Fruit fly (Drosophila melanogaster) whole organism, pupa: ENCODE results near the gene POLDIP2.

Experiments
- CG10348 ChIP-seq: fragments of 200-800 bp; sonication (Bioruptor generic); IDR thresholded peaks from 2 replicates; pipeline ENCODE4 v1.3.6; 2022; ENCODE audit warnings: missing biosample characterization, missing genetic modification characterization
- CG12605 ChIP-seq: fragments of 200-800 bp; sonication (Bioruptor generic); IDR thresholded peaks from 2 replicates; pipeline ENCODE4 v1.3.6; 2022; ENCODE audit warnings: missing biosample characterization, missing genetic modification characterization
- CG13204 ChIP-seq: fragments of 200-800 bp; sonication (Bioruptor generic); optimal IDR thresholded peaks from 2 replicates; lab custom pipeline; 2018; ENCODE audit warnings: missing biosample characterization, mild to moderate bottlenecking, missing genetic modification characterization, moderate library complexity
- CG14655 ChIP-seq: fragments of 200-800 bp; sonication (Bioruptor generic); optimal IDR thresholded peaks from 3 replicates; lab custom pipeline; 2017; ENCODE audit warnings: mild to moderate bottlenecking, missing biosample characterization, missing genetic modification reagents, missing genetic modification characterization
- CG15710 ChIP-seq: fragments of 200-800 bp; sonication (Bioruptor generic); optimal IDR thresholded peaks from 2 replicates; lab custom pipeline; 2018; ENCODE audit warnings: missing biosample characterization, mild to moderate bottlenecking, missing genetic modification characterization, moderate library complexity
- CG17806 ChIP-seq: fragments of 200-800 bp; sonication (Bioruptor generic); optimal IDR thresholded peaks from 2 replicates; lab custom pipeline; 2018; ENCODE audit warnings: missing biosample characterization, mild to moderate bottlenecking, missing genetic modification characterization, moderate library complexity
- CG32121 ChIP-seq: fragments of 200-800 bp; sonication (Bioruptor generic); IDR thresholded peaks from 2 replicates; pipeline ENCODE4 v1.3.6; 2022; ENCODE audit warnings: missing biosample characterization, missing genetic modification characterization
- CG34367 ChIP-seq: fragments of 200-800 bp; sonication (Bioruptor generic); optimal IDR thresholded peaks from 2 replicates; lab custom pipeline; 2018; ENCODE audit warnings: missing biosample characterization, mild to moderate bottlenecking, missing genetic modification characterization
- CG4496 ChIP-seq: fragments of 200-800 bp; sonication (Bioruptor generic); IDR thresholded peaks from 3 replicates; pipeline ENCODE4 v1.3.6; 2022; ENCODE audit warnings: missing biosample characterization, missing genetic modification characterization
- CG8159 ChIP-seq: fragments of 200-800 bp; sonication (Bioruptor generic); optimal IDR thresholded peaks from 3 replicates; lab custom pipeline; 2018; ENCODE audit warnings: missing biosample characterization, mild to moderate bottlenecking, missing genetic modification characterization, moderate library complexity
- CG8301 ChIP-seq: fragments of 200-800 bp; sonication (Bioruptor generic); optimal IDR thresholded peaks from 2 replicates; lab custom pipeline; 2018; ENCODE audit warnings: missing biosample characterization, mild to moderate bottlenecking, missing genetic modification characterization
- CG9948 ChIP-seq: fragments of 200-800 bp; sonication (Bioruptor generic); optimal IDR thresholded peaks from 2 replicates; lab custom pipeline; 2018; ENCODE audit warnings: missing biosample characterization, mild to moderate bottlenecking, missing genetic modification characterization, moderate library complexity
- D1 ChIP-seq: fragments of 200-800 bp; sonication (Bioruptor generic); optimal IDR thresholded peaks from 2 replicates; lab custom pipeline; 2018; ENCODE audit warnings: missing biosample characterization, mild to moderate bottlenecking, missing genetic modification characterization, moderate library complexity
- EcR ChIP-seq: fragments of 200-800 bp; sonication (Bioruptor generic); optimal IDR thresholded peaks from 3 replicates; lab custom pipeline; 2019; ENCODE audit warnings: missing biosample characterization, missing genetic modification characterization, mild to moderate bottlenecking, moderate library complexity, missing genetic modification reagents
- Ets98B ChIP-seq: fragments of 200-800 bp; sonication (Bioruptor generic); IDR thresholded peaks from 2 replicates; pipeline ENCODE4 v1.3.6; 2022; ENCODE audit warnings: missing biosample characterization, missing genetic modification characterization
- Pif1A ChIP-seq: fragments of 200-800 bp; sonication (Bioruptor generic); optimal IDR thresholded peaks from 3 replicates; lab custom pipeline; 2016; ENCODE audit warnings: missing biosample characterization, missing genetic modification characterization
- Pif1B ChIP-seq: fragments of 200-800 bp; sonication (Bioruptor generic); optimal IDR thresholded peaks from 3 replicates; lab custom pipeline; 2016; ENCODE audit warnings: missing biosample characterization, missing genetic modification characterization
- Snoo ChIP-seq: fragments of 200-800 bp; sonication (Bioruptor generic); optimal IDR thresholded peaks from 3 replicates; lab custom pipeline; 2017; ENCODE audit warnings: missing biosample characterization, mild to moderate bottlenecking, missing genetic modification characterization, inconsistent platforms
- fd96Ca ChIP-seq: fragments of 200-800 bp; sonication (Bioruptor generic); IDR thresholded peaks from 3 replicates; pipeline ENCODE4 v1.3.6; 2022; ENCODE audit warnings: missing biosample characterization, missing genetic modification characterization
- gl ChIP-seq: fragments of 200-800 bp; sonication (Bioruptor generic); optimal IDR thresholded peaks from 2 replicates; lab custom pipeline; 2018; ENCODE audit warnings: missing biosample characterization, mild to moderate bottlenecking, missing genetic modification characterization
- rn ChIP-seq: fragments of 200-800 bp; sonication (Bioruptor generic); IDR thresholded peaks from 2 replicates; pipeline ENCODE4 v1.3.6; 2022; ENCODE audit warnings: missing biosample characterization, missing genetic modification characterization

POLDIP2 gene

DNA sequence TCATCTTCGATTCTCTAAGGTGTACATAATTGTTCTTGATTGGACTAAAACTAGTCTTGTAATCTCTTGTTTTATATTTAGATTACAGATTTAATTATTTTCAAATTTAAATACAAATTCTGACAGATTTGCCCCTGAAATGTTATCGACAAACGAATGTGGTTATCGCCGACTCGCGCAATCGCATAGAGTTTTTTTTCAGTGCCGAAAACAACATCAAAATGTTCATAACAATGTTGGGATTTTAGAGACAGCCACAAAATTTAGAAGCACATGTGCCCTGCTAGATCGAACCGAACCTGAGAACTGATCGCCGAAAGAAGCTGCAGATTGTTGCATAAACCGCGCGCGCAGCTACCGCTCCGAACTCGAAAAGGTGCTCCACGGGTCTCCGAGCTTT lies at the start of gene POLDIP2:
TSS of gene POLDIP2 (plus strand) at position 160 of the 400 bp plus-strand sequence.
- no peak for TF ChIP-seq CG8301 (tag; lab: Kevin White, UChicago)
- TF ChIP-seq CG10348 (GFP tag; lab: Robert Waterston, UW), result no peak

- no peak for TF ChIP-seq CG10348 (GFP tag; lab: Robert Waterston, UW)
- TF ChIP-seq CG9948 (tag; lab: Kevin White, UChicago), result no peak
- no peak for TF ChIP-seq EcR (GFP tag; lab: Kevin White, UChicago)
- no peak for TF ChIP-seq Ets98B
- no peak for TF ChIP-seq CG15710
- TF ChIP-seq D1 (tag; lab: Kevin White, UChicago), result no peak
- TF ChIP-seq CG32121 (GFP tag; lab: Robert Waterston, UW), result no peak
- TF ChIP-seq CG8301 (tag; lab: Kevin White, UChicago), result no peak
- TF ChIP-seq CG4496 (GFP tag; lab: Robert Waterston, UW), result no peak
- TF ChIP-seq rn (GFP tag; lab: Robert Waterston, UW), result no peak
- no peak for TF ChIP-seq CG34367 (tag; lab: Kevin White, UChicago)
- TF ChIP-seq, all 21 proteins: peak for 0
Observed at dm6 chr3R:5420454-5420853, 47.1 kb upstream of the POLDIP2 start.

- TF ChIP-seq CG4496 (GFP tag; lab: Robert Waterston, UW), result peak; percentile 59; the same call in 1 of the 3 replicates
- peak; percentile 50; the same call in 1 of the 2 replicates for TF ChIP-seq Ets98B
- peak; percentile 11 for TF ChIP-seq CG14655 (GFP tag; lab: Kevin White, UChicago)
- no peak for TF ChIP-seq CG17806 (tag; lab: Kevin White, UChicago)
- TF ChIP-seq CG10348 (GFP tag; lab: Robert Waterston, UW), result no peak
- TF ChIP-seq CG9948 (tag; lab: Kevin White, UChicago), result no peak
- no peak for TF ChIP-seq Snoo
- no peak; the same call in 2 of the 3 replicates for TF ChIP-seq fd96Ca (GFP tag; lab: Robert Waterston, UW)
- TF ChIP-seq CG8159 (tag; lab: Kevin White, UChicago), result peak; percentile 3
- TF ChIP-seq, all 21 proteins: peak for 4
Observed at dm6 chr3R:5422123-5422522, 45.5 kb upstream of the POLDIP2 start.

dm6 chr3R:5427157-5427556 lies 40.4 kb upstream of the POLDIP2 start, which contains the start of gene CG12147:
TSS of gene CG12147 (minus strand) at chr3R:5427257.
- TF ChIP-seq CG9948 (tag; lab: Kevin White, UChicago), result no peak
- no peak for TF ChIP-seq Pif1A
- no peak for TF ChIP-seq CG8301 (tag; lab: Kevin White, UChicago)
- TF ChIP-seq CG8159 (tag; lab: Kevin White, UChicago), result no peak
- TF ChIP-seq rn (GFP tag; lab: Robert Waterston, UW), result no peak
- no peak for TF ChIP-seq gl (tag; lab: Kevin White, UChicago)
- no peak for TF ChIP-seq CG15710
- TF ChIP-seq CG13204 (GFP tag; lab: Kevin White, UChicago), result no peak
- no peak for TF ChIP-seq CG17806 (tag; lab: Kevin White, UChicago)
- no peak for TF ChIP-seq CG12605 (GFP tag; lab: Robert Waterston, UW)
- no peak for TF ChIP-seq CG34367 (tag; lab: Kevin White, UChicago)
- TF ChIP-seq CG14655 (GFP tag; lab: Kevin White, UChicago), result no peak
- TF ChIP-seq CG32121 (GFP tag; lab: Robert Waterston, UW), result no peak
- no peak for TF ChIP-seq Pif1B

dm6 chr3R:5429786-5430185 lies 37.8 kb upstream of the POLDIP2 start:
- TF ChIP-seq Snoo (no peak), CG13204 (GFP tag; lab: Kevin White, UChicago) (no peak), CG8159 (tag; lab: Kevin White, UChicago) (no peak), Pif1B (no peak), Pif1A (no peak), gl (tag; lab: Kevin White, UChicago) (no peak), CG8301 (tag; lab: Kevin White, UChicago) (no peak), CG32121 (GFP tag; lab: Robert Waterston, UW) (no peak), CG10348 (GFP tag; lab: Robert Waterston, UW) (no peak), Ets98B (no peak), CG9948 (tag; lab: Kevin White, UChicago) (no peak)
- TF ChIP-seq, all 21 proteins: peak for 0

dm6 chr3R:5438750-5439149 lies 28.8 kb upstream of the POLDIP2 start:
- TF ChIP-seq gl (tag; lab: Kevin White, UChicago) (no peak), Ets98B (no peak), EcR (GFP tag; lab: Kevin White, UChicago) (no peak), CG10348 (GFP tag; lab: Robert Waterston, UW) (no peak), Pif1B (no peak), CG8159 (tag; lab: Kevin White, UChicago) (no peak), CG12605 (GFP tag; lab: Robert Waterston, UW) (no peak), Snoo (no peak), CG8301 (tag; lab: Kevin White, UChicago) (no peak), CG17806 (tag; lab: Kevin White, UChicago) (no peak), fd96Ca (GFP tag; lab: Robert Waterston, UW) (no peak)

- TF ChIP-seq CG14655 (GFP tag; lab: Kevin White, UChicago) (no peak), CG13204 (GFP tag; lab: Kevin White, UChicago) (no peak), rn (GFP tag; lab: Robert Waterston, UW) (no peak), CG8301 (tag; lab: Kevin White, UChicago) (no peak), CG8159 (tag; lab: Kevin White, UChicago) (no peak), CG4496 (GFP tag; lab: Robert Waterston, UW) (no peak), Ets98B (no peak), CG32121 (GFP tag; lab: Robert Waterston, UW) (no peak), CG17806 (tag; lab: Kevin White, UChicago) (no peak), CG10348 (GFP tag; lab: Robert Waterston, UW) (no peak), Pif1A (no peak), Snoo (no peak), CG9948 (tag; lab: Kevin White, UChicago) (no peak), CG34367 (tag; lab: Kevin White, UChicago) (no peak), CG15710 (no peak)
Observed at dm6 chr3R:5454334-5454733, 13.2 kb upstream of the POLDIP2 start.
